Fruit fly (Drosophila melanogaster): ENCODE data around the gene CG5321.

CG5321 gene

DNA sequence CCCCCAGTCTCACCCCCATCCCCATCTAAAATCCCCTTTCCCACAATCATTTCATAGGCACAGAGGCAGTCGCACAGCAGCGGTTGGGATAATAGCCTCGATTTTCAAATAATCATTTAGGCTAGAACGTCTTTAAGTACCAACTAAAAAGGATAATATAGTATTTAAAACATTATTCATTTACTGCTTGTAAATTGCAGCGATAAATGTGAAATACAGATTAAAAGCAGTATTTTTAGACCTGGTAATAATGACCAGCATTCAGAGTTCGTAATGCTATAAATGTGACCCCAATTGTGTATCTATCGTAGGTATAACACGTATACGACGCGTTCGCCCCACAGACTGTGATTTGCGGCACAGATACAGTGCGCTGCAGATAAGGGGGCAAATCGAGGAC is 48.2 kb downstream of the CG5321 start (continued):
- TF ChIP-seq CG4730 (GFP tag; IDR thresholded peaks at IDR 0.05) = no peak
- TF ChIP-seq CG9609 (GFP tag; optimal IDR thresholded peaks at IDR 0.05) = no peak
- TF ChIP-seq vfl (GFP tag; optimal IDR thresholded peaks at IDR 0.05) = no peak
- TF ChIP-seq CG4820 (GFP tag; optimal IDR thresholded peaks at IDR 0.05) = no peak
- TF ChIP-seq Jarid2 (GFP tag; optimal IDR thresholded peaks at IDR 0.05) = no peak
- TF ChIP-seq crp (GFP tag; optimal IDR thresholded peaks at IDR 0.05) = no peak
- TF ChIP-seq ro (GFP tag; IDR thresholded peaks at IDR 0.05) = no peak
- no peak for TF ChIP-seq CG7745 (tag; optimal IDR thresholded peaks at IDR 0.05)
- no peak for TF ChIP-seq kay (GFP tag; optimal IDR thresholded peaks at IDR 0.05)
- TF ChIP-seq CG17912 (GFP tag; optimal IDR thresholded peaks at IDR 0.05) = no peak
- no peak for TF ChIP-seq CG16815 (GFP tag; optimal IDR thresholded peaks at IDR 0.05)
- TF ChIP-seq wdn (GFP tag; IDR thresholded peaks at IDR 0.05) = no peak
- TF ChIP-seq Chrac-16 (GFP tag; optimal IDR thresholded peaks at IDR 0.05) = no peak
- TF ChIP-seq bcd (GFP tag; optimal IDR thresholded peaks at IDR 0.05) = peak; percentile 26
- TF ChIP-seq ci (GFP tag; IDR thresholded peaks at IDR 0.05) = no peak
- no peak for TF ChIP-seq ken (GFP tag; IDR thresholded peaks at IDR 0.05)
- TF ChIP-seq slou (GFP tag; optimal IDR thresholded peaks at IDR 0.05) = no peak
- TF ChIP-seq exex (tag; optimal IDR thresholded peaks at IDR 0.05) = no peak
- no peak for TF ChIP-seq Hsf (GFP tag; optimal IDR thresholded peaks at IDR 0.05)
- TF ChIP-seq dpn (GFP tag; optimal IDR thresholded peaks at IDR 0.05) = peak in 1 of 2 experiments; percentile 27
- no peak for TF ChIP-seq fru (optimal IDR thresholded peaks at IDR 0.05)
- TF ChIP-seq CG9215 (GFP tag; IDR thresholded peaks at IDR 0.05) = no peak
- no peak for TF ChIP-seq Tbp (GFP tag; optimal IDR thresholded peaks at IDR 0.05)
- TF ChIP-seq C15 (GFP tag; IDR thresholded peaks at IDR 0.05) = no peak
- no peak for TF ChIP-seq dm (GFP tag; optimal IDR thresholded peaks at IDR 0.05)
- TF ChIP-seq CG4282 (GFP tag; optimal IDR thresholded peaks at IDR 0.05) = no peak
- TF ChIP-seq CG3065 (GFP tag; optimal IDR thresholded peaks at IDR 0.05) = no peak
- TF ChIP-seq z (GFP tag; IDR thresholded peaks at IDR 0.05) = no peak
- TF ChIP-seq CG5953 (GFP tag; IDR thresholded peaks at IDR 0.05) = no peak
- TF ChIP-seq CG17612 (GFP tag; IDR thresholded peaks at IDR 0.05) = no peak
- no peak for TF ChIP-seq inv (GFP tag; IDR thresholded peaks at IDR 0.05; ENCODE audit: partially characterized antibody)
- TF ChIP-seq en (GFP tag; optimal IDR thresholded peaks at IDR 0.05) = no peak
- no peak for TF ChIP-seq bab2 (GFP tag; optimal IDR thresholded peaks at IDR 0.05)
- peak; percentile 33 for TF ChIP-seq CG30403 (GFP tag; optimal IDR thresholded peaks at IDR 0.05)
- TF ChIP-seq sim (GFP tag; IDR thresholded peaks at IDR 0.05) = no peak
- TF ChIP-seq corto (GFP tag; optimal IDR thresholded peaks at IDR 0.05) = no peak
- TF ChIP-seq dysf (GFP tag; IDR thresholded peaks at IDR 0.05) = peak; percentile 67
- peak; percentile 41 for TF ChIP-seq Meics (GFP tag; optimal IDR thresholded peaks at IDR 0.05)
- TF ChIP-seq ac (GFP tag; optimal IDR thresholded peaks at IDR 0.05) = no peak
- TF ChIP-seq CG32767 (GFP tag; IDR thresholded peaks at IDR 0.05) = no peak
- no peak for TF ChIP-seq lbe (GFP tag; optimal IDR thresholded peaks at IDR 0.05)
- TF ChIP-seq jumu (GFP tag; optimal IDR thresholded peaks at IDR 0.05) = no peak
- no peak for TF ChIP-seq sna (GFP tag; IDR thresholded peaks at IDR 0.05; ENCODE audit: partially characterized antibody)
- TF ChIP-seq CG1647 (GFP tag; optimal IDR thresholded peaks at IDR 0.05) = no peak
- 0 out of 2 replicates have a peak, but pooled peaks have one; percentile 20 for TF ChIP-seq sob (GFP tag; IDR thresholded peaks at IDR 0.05)
- TF ChIP-seq CG3838 (GFP tag; optimal IDR thresholded peaks at IDR 0.05) = no peak
- TF ChIP-seq twi (tag; optimal IDR thresholded peaks at IDR 0.05) = no peak
- TF ChIP-seq CG13775 (GFP tag; optimal IDR thresholded peaks at IDR 0.05) = no peak
- TF ChIP-seq tll (GFP tag; optimal IDR thresholded peaks at IDR 0.05) = no peak
- TF ChIP-seq CG32772 (GFP tag; IDR thresholded peaks at IDR 0.05) = no peak
- TF ChIP-seq cwo (GFP tag; optimal IDR thresholded peaks at IDR 0.05) = peak; percentile 22
- no peak for TF ChIP-seq CG34422 (GFP tag; IDR thresholded peaks at IDR 0.05)
- no peak for TF ChIP-seq lov (optimal IDR thresholded peaks at IDR 0.05)
- TF ChIP-seq lov (GFP tag; IDR thresholded peaks at IDR 0.05) = no peak

Measured in whole organism, embryonic.